Fruit fly (Drosophila melanogaster): ENCODE data around the gene CG6912.

Gene CG6912

dm6 chr3R:15136846-15137245, at the start of gene CG6912, which contains the start of gene CG3984:
Gene CG6912 (minus strand): TSS chr3R:15137004.
Gene CG3984 (plus strand): TSS chr3R:15137148.
- TF ChIP-seq EcR (GFP tag; optimal IDR thresholded peaks at IDR 0.05): no peak
- no peak for TF ChIP-seq psq (optimal IDR thresholded peaks at IDR 0.05)
- TF ChIP-seq pan (optimal IDR thresholded peaks at IDR 0.05): no peak
- TF ChIP-seq Dll (optimal IDR thresholded peaks at IDR 0.05): no peak
- TF ChIP-seq CG8478 (optimal IDR thresholded peaks at IDR 0.05): no peak
- TF ChIP-seq usp (GFP tag; optimal IDR thresholded peaks at IDR 0.05): no peak

- TF ChIP-seq CG8478 (optimal IDR thresholded peaks at IDR 0.05) (no peak), Dll (optimal IDR thresholded peaks at IDR 0.05) (no peak), pan (optimal IDR thresholded peaks at IDR 0.05) (no peak), psq (optimal IDR thresholded peaks at IDR 0.05) (no peak), usp (GFP tag; optimal IDR thresholded peaks at IDR 0.05) (no peak), EcR (GFP tag; optimal IDR thresholded peaks at IDR 0.05) (no peak)
Observed at dm6 chr3R:15181467-15181866, 44.7 kb upstream of the CG6912 start, which contains the start of gene Mf. Gene Mf (minus strand): TSS chr3R:15181510.

- TF ChIP-seq CG8478 (optimal IDR thresholded peaks at IDR 0.05) (no peak), usp (GFP tag; optimal IDR thresholded peaks at IDR 0.05) (no peak), pan (optimal IDR thresholded peaks at IDR 0.05) (no peak), EcR (GFP tag; optimal IDR thresholded peaks at IDR 0.05) (no peak), Dll (optimal IDR thresholded peaks at IDR 0.05) (no peak), psq (optimal IDR thresholded peaks at IDR 0.05) (no peak)
Observed at dm6 chr3R:15177230-15177629, 40.4 kb upstream of the CG6912 start.

dm6 chr3R:15149772-15150512, 13.1 kb upstream of the CG6912 start, which contains the start of gene Gyc88E:
Gene Gyc88E (plus strand): TSS chr3R:15150375.
- TF ChIP-seq EcR (GFP tag; optimal IDR thresholded peaks at IDR 0.05) (no peak), psq (optimal IDR thresholded peaks at IDR 0.05) (no peak), CG8478 (optimal IDR thresholded peaks at IDR 0.05) (no peak), usp (GFP tag; optimal IDR thresholded peaks at IDR 0.05) (no peak), Dll (optimal IDR thresholded peaks at IDR 0.05) (no peak), pan (optimal IDR thresholded peaks at IDR 0.05) (no peak)

dm6 chr3R:15148562-15148961, 11.8 kb upstream of the CG6912 start:
- no peak for TF ChIP-seq psq (optimal IDR thresholded peaks at IDR 0.05)
- TF ChIP-seq EcR (GFP tag; optimal IDR thresholded peaks at IDR 0.05): no peak
- TF ChIP-seq usp (GFP tag; optimal IDR thresholded peaks at IDR 0.05): no peak
- TF ChIP-seq CG8478 (optimal IDR thresholded peaks at IDR 0.05): no peak
- TF ChIP-seq Dll (optimal IDR thresholded peaks at IDR 0.05): no peak
- no peak for TF ChIP-seq pan (optimal IDR thresholded peaks at IDR 0.05)

dm6 chr3R:15147872-15148444, 11.2 kb upstream of the CG6912 start:
- TF ChIP-seq Dll (optimal IDR thresholded peaks at IDR 0.05): no peak
- no peak for TF ChIP-seq CG8478 (optimal IDR thresholded peaks at IDR 0.05)
- no peak for TF ChIP-seq EcR (GFP tag; optimal IDR thresholded peaks at IDR 0.05)
- no peak for TF ChIP-seq psq (optimal IDR thresholded peaks at IDR 0.05)
- TF ChIP-seq pan (optimal IDR thresholded peaks at IDR 0.05): no peak
- TF ChIP-seq usp (GFP tag; optimal IDR thresholded peaks at IDR 0.05): no peak

- TF ChIP-seq usp (GFP tag; optimal IDR thresholded peaks at IDR 0.05) (no peak), pan (optimal IDR thresholded peaks at IDR 0.05) (no peak), Dll (optimal IDR thresholded peaks at IDR 0.05) (no peak), CG8478 (optimal IDR thresholded peaks at IDR 0.05) (no peak), EcR (GFP tag; optimal IDR thresholded peaks at IDR 0.05) (no peak), psq (optimal IDR thresholded peaks at IDR 0.05) (no peak)
Observed at dm6 chr3R:15147038-15147744, 10.4 kb upstream of the CG6912 start, which contains the start of gene Glys. Gene Glys (minus strand): TSS chr3R:15147531.

- TF ChIP-seq usp (GFP tag; optimal IDR thresholded peaks at IDR 0.05) (no peak), EcR (GFP tag; optimal IDR thresholded peaks at IDR 0.05) (no peak)
Observed at dm6 chr3R:15146408-15147037, 9.7 kb upstream of the CG6912 start.

- TF ChIP-seq EcR (GFP tag; optimal IDR thresholded peaks at IDR 0.05) (no peak), Dll (optimal IDR thresholded peaks at IDR 0.05) (no peak), psq (optimal IDR thresholded peaks at IDR 0.05) (no peak), CG8478 (optimal IDR thresholded peaks at IDR 0.05) (no peak), usp (GFP tag; optimal IDR thresholded peaks at IDR 0.05) (no peak), pan (optimal IDR thresholded peaks at IDR 0.05) (no peak)
Observed at dm6 chr3R:15145491-15145890, 8.7 kb upstream of the CG6912 start.

dm6 chr3R:15139816-15140473, 3.1 kb upstream of the CG6912 start, which contains the start of gene CG3987:
Gene CG3987 (plus strand): TSS chr3R:15139958.
- TF ChIP-seq pan (optimal IDR thresholded peaks at IDR 0.05) (no peak), psq (optimal IDR thresholded peaks at IDR 0.05) (no peak)

Data from whole organism.